Fruit fly (Drosophila melanogaster) whole organism, embryonic: Measurements from ENCODE around the gene lqfR.
A peak's percentile ranks its signal among the peaks of the same experiment; 100 is the strongest.

Experiments used
- Aef1 ChIP-seq: fragments of 200-800 bp; sonication (Bioruptor generic); IDR thresholded peaks from 3 replicates; pipeline ENCODE4 v1.3.6; 2022; ENCODE audit warnings: missing biosample characterization, missing genetic modification characterization
- CG10267 ChIP-seq: fragments of 200-800 bp; sonication (Bioruptor generic); optimal IDR thresholded peaks from 2 replicates; lab custom pipeline; 2018; ENCODE audit warnings: missing biosample characterization, mild to moderate bottlenecking, missing genetic modification characterization, moderate library complexity
- CG10321 ChIP-seq: fragments of 200-800 bp; sonication (Bioruptor generic); IDR thresholded peaks from 2 replicates; pipeline ENCODE4 v1.3.6; 2022; ENCODE audit warnings: missing biosample characterization, missing genetic modification characterization
- CG10654 ChIP-seq: fragments of 200-800 bp; sonication (Bioruptor generic); optimal IDR thresholded peaks from 2 replicates; lab custom pipeline; 2016; ENCODE audit warnings: missing biosample characterization, missing genetic modification characterization
- CG11247 ChIP-seq: fragments of 200-800 bp; sonication (Bioruptor generic); IDR thresholded peaks from 2 replicates; pipeline ENCODE4 v1.3.6; 2022; ENCODE audit warnings: missing biosample characterization, missing genetic modification characterization
- CG11456 ChIP-seq: fragments of 200-800 bp; sonication (Bioruptor generic); IDR thresholded peaks from 3 replicates; pipeline ENCODE4 v1.3.6; 2022; ENCODE audit warnings: missing biosample characterization, missing genetic modification characterization
- CG11696 ChIP-seq: fragments of 200-800 bp; sonication (Bioruptor generic); IDR thresholded peaks from 2 replicates; pipeline ENCODE4 v1.3.6; 2022; ENCODE audit warnings: missing biosample characterization, missing genetic modification characterization
- CG13624 ChIP-seq: fragments of 200-800 bp; sonication (Bioruptor generic); optimal IDR thresholded peaks from 2 replicates; lab custom pipeline; 2016; ENCODE audit warnings: missing biosample characterization, missing genetic modification characterization
- CG15696 ChIP-seq: fragments of 200-800 bp; sonication (Bioruptor generic); optimal IDR thresholded peaks from 2 replicates; lab custom pipeline; 2019; ENCODE audit warnings: missing biosample characterization, mild to moderate bottlenecking, missing genetic modification characterization, moderate library complexity
- CG18011 ChIP-seq: fragments of 200-800 bp; sonication (Bioruptor generic); optimal IDR thresholded peaks from 2 replicates; lab custom pipeline; 2017; ENCODE audit warnings: missing biosample characterization, missing genetic modification characterization, mild to moderate bottlenecking, moderate library complexity, missing genotype
- CG18599 ChIP-seq: fragments of 200-800 bp; sonication (Bioruptor generic); optimal IDR thresholded peaks from 3 replicates; lab custom pipeline; 2017; ENCODE audit warnings: missing biosample characterization, missing genetic modification characterization, mild to moderate bottlenecking, moderate library complexity, missing genetic modification reagents
- CG2712 ChIP-seq: fragments of 200-800 bp; optimal IDR thresholded peaks from 3 replicates; lab custom pipeline; 2019; ENCODE audit warnings: missing biosample characterization, mild to moderate bottlenecking, missing genetic modification characterization, moderate library complexity
- CG3065 ChIP-seq: fragments of 200-800 bp; sonication (Bioruptor generic); optimal IDR thresholded peaks from 2 replicates; lab custom pipeline; 2016; ENCODE audit warnings: missing biosample characterization, missing genetic modification characterization
- CG31224 ChIP-seq: fragments of 200-800 bp; sonication (Bioruptor generic); IDR thresholded peaks from 2 replicates; pipeline ENCODE4 v1.3.6; 2022; ENCODE audit warnings: missing biosample characterization, missing genetic modification characterization
- CG31388 ChIP-seq: fragments of 200-800 bp; sonication (Bioruptor generic); optimal IDR thresholded peaks from 2 replicates; lab custom pipeline; 2016; ENCODE audit warnings: missing biosample characterization, missing genetic modification characterization
- CG3163 ChIP-seq: fragments of 200-800 bp; sonication (Bioruptor generic); optimal IDR thresholded peaks from 3 replicates; lab custom pipeline; 2016; ENCODE audit warnings: missing biosample characterization, missing genetic modification characterization
- CG6272 ChIP-seq: fragments of 200-800 bp; sonication (Bioruptor generic); IDR thresholded peaks from 2 replicates; pipeline ENCODE4 v1.3.6; 2022; ENCODE audit warnings: missing biosample characterization, missing genetic modification characterization
- CG9817 ChIP-seq: fragments of 200-800 bp; sonication (Bioruptor generic); optimal IDR thresholded peaks from 2 replicates; lab custom pipeline; 2018; ENCODE audit warnings: missing biosample characterization, mild to moderate bottlenecking, missing genetic modification characterization, moderate library complexity
- Camta ChIP-seq: fragments of 200-800 bp; sonication (Bioruptor generic); optimal IDR thresholded peaks from 2 replicates; lab custom pipeline; 2016; ENCODE audit warnings: missing biosample characterization, missing genetic modification characterization
- D19A ChIP-seq: fragments of 200-800 bp; optimal IDR thresholded peaks from 3 replicates; lab custom pipeline; 2019; ENCODE audit warnings: missing biosample characterization, mild to moderate bottlenecking, missing genetic modification characterization, moderate library complexity
- Drgx ChIP-seq: fragments of 200-800 bp; sonication (Bioruptor generic); IDR thresholded peaks from 2 replicates; pipeline ENCODE4 v1.3.6; 2022; ENCODE audit warnings: missing biosample characterization, missing genetic modification characterization
- E2f2 ChIP-seq: fragments of 200-800 bp; sonication (Bioruptor generic); IDR thresholded peaks from 2 replicates; pipeline ENCODE4 v1.3.6; 2022; ENCODE audit warnings: missing biosample characterization, missing genetic modification characterization
- ERR ChIP-seq: fragments of 200-800 bp; sonication (Bioruptor generic); optimal IDR thresholded peaks from 2 replicates; lab custom pipeline; 2016; ENCODE audit warnings: missing biosample characterization, missing genetic modification characterization
- Elba2 ChIP-seq: fragments of 200-800 bp; sonication (Bioruptor generic); optimal IDR thresholded peaks from 3 replicates; lab custom pipeline; 2016; ENCODE audit warnings: missing biosample characterization, missing genetic modification characterization
- H2.0 ChIP-seq: fragments of 200-800 bp; sonication (Bioruptor generic); IDR thresholded peaks from 2 replicates; pipeline ENCODE4 v1.3.6; 2022; ENCODE audit warnings: missing biosample characterization, missing genetic modification characterization
- HHEX ChIP-seq: fragments of 200-800 bp; sonication (Bioruptor generic); optimal IDR thresholded peaks from 3 replicates; lab custom pipeline; 2017; ENCODE audit warnings: missing biosample characterization, mild to moderate bottlenecking, missing genetic modification characterization, missing genetic modification reagents
- Hr3 ChIP-seq: fragments of 200-800 bp; sonication (Bioruptor generic); optimal IDR thresholded peaks from 3 replicates; lab custom pipeline; 2016; ENCODE audit warnings: missing biosample characterization, missing genetic modification characterization
- Mrtf ChIP-seq: fragments of 200-800 bp; sonication (Bioruptor generic); IDR thresholded peaks from 3 replicates; pipeline ENCODE4 v1.3.6; 2022; ENCODE audit warnings: missing biosample characterization, missing genetic modification characterization
- PHDP ChIP-seq: fragments of 200-800 bp; sonication (Bioruptor generic); optimal IDR thresholded peaks from 3 replicates; lab custom pipeline; 2018; ENCODE audit warnings: missing biosample characterization, mild to moderate bottlenecking, missing genetic modification characterization, moderate library complexity
- TFAM ChIP-seq: fragments of 200-800 bp; sonication (Bioruptor generic); optimal IDR thresholded peaks from 2 replicates; lab custom pipeline; 2017; ENCODE audit warnings: missing biosample characterization, missing genetic modification characterization, inconsistent platforms
- abd-A ChIP-seq: fragments of 200-800 bp; sonication (Bioruptor generic); optimal IDR thresholded peaks from 3 replicates; lab custom pipeline; 2019; ENCODE audit warnings: missing biosample characterization, mild to moderate bottlenecking, missing genetic modification characterization, moderate library complexity
- aop ChIP-seq: fragments of 200-800 bp; sonication (Bioruptor generic); IDR thresholded peaks from 2 replicates; pipeline ENCODE4 v1.3.6; 2022; ENCODE audit warnings: missing biosample characterization, missing genetic modification characterization
- cad ChIP-seq: fragments of >200 bp; optimal IDR thresholded peaks from 2 replicates; lab custom pipeline; 2017; ENCODE audit warnings: missing biosample characterization, missing genetic modification characterization
- cg ChIP-seq: fragments of 200-800 bp; sonication (Bioruptor generic); optimal IDR thresholded peaks from 3 replicates; lab custom pipeline; 2019; ENCODE audit warnings: missing biosample characterization, mild to moderate bottlenecking, missing genetic modification characterization, moderate library complexity
- chn ChIP-seq: fragments of 200-800 bp; sonication (Bioruptor generic); optimal IDR thresholded peaks from 2 replicates; lab custom pipeline; 2016; ENCODE audit warnings: missing biosample characterization, missing genetic modification characterization
- cwo ChIP-seq: fragments of 200-800 bp; sonication (Bioruptor generic); optimal IDR thresholded peaks from 3 replicates; lab custom pipeline; 2017; ENCODE audit warnings: missing biosample characterization, missing genetic modification characterization, mild to moderate bottlenecking, moderate library complexity, missing genetic modification reagents
- fd96Cb ChIP-seq: fragments of 200-800 bp; sonication (Bioruptor generic); optimal IDR thresholded peaks from 2 replicates; lab custom pipeline; 2018; ENCODE audit warnings: missing biosample characterization, mild to moderate bottlenecking, missing genetic modification characterization, moderate library complexity
- fu2 ChIP-seq: fragments of 200-800 bp; sonication (Bioruptor generic); optimal IDR thresholded peaks from 2 replicates; lab custom pipeline; 2016; ENCODE audit warnings: missing biosample characterization, missing genetic modification characterization
- gcm ChIP-seq: fragments of 200-800 bp; sonication (Bioruptor generic); optimal IDR thresholded peaks from 2 replicates; lab custom pipeline; 2019; ENCODE audit warnings: missing biosample characterization, mild to moderate bottlenecking, missing genetic modification characterization, moderate library complexity
- grau ChIP-seq: fragments of 200-800 bp; optimal IDR thresholded peaks from 3 replicates; lab custom pipeline; 2019; ENCODE audit warnings: missing biosample characterization, mild to moderate bottlenecking, missing genetic modification characterization, moderate library complexity
- gsb-n ChIP-seq: fragments of 200-800 bp; sonication (Bioruptor generic); optimal IDR thresholded peaks from 3 replicates; lab custom pipeline; 2018; ENCODE audit warnings: missing biosample characterization, mild to moderate bottlenecking, missing genetic modification characterization
- hbn ChIP-seq: fragments of 200-800 bp; sonication (Bioruptor generic); IDR thresholded peaks from 2 replicates; pipeline ENCODE4 v1.3.6; 2022; ENCODE audit warnings: missing biosample characterization, missing genetic modification characterization; ENCODE audit not compliant: partially characterized antibody
- lbe ChIP-seq: fragments of 200-800 bp; sonication (Bioruptor generic); optimal IDR thresholded peaks from 2 replicates; lab custom pipeline; 2016; ENCODE audit warnings: missing biosample characterization, mild to moderate bottlenecking, missing genetic modification characterization
- pfk ChIP-seq: fragments of 200-800 bp; sonication (Bioruptor generic); optimal IDR thresholded peaks from 2 replicates; lab custom pipeline; 2018; ENCODE audit warnings: missing biosample characterization, mild to moderate bottlenecking, missing genetic modification characterization, moderate library complexity
- scrt ChIP-seq: fragments of 200-800 bp; sonication (Bioruptor generic); optimal IDR thresholded peaks from 2 replicates; lab custom pipeline; 2018; ENCODE audit warnings: missing biosample characterization, mild to moderate bottlenecking, missing genetic modification characterization, moderate library complexity
- sens-2 ChIP-seq: fragments of 200-800 bp; sonication (Bioruptor generic); IDR thresholded peaks from 2 replicates; pipeline ENCODE4 v1.3.6; 2022; ENCODE audit warnings: missing biosample characterization, missing genetic modification characterization
- slp2 ChIP-seq: fragments of 200-800 bp; sonication (Bioruptor generic); optimal IDR thresholded peaks from 2 replicates; lab custom pipeline; 2016; ENCODE audit warnings: missing biosample characterization, missing genetic modification characterization
- yki ChIP-seq: fragments of >200 bp; optimal IDR thresholded peaks from 3 replicates; lab custom pipeline; 2018
- zen2 ChIP-seq: fragments of 200-800 bp; sonication (Bioruptor generic); IDR thresholded peaks from 3 replicates; pipeline ENCODE4 v1.3.6; 2022; ENCODE audit warnings: missing biosample characterization, missing genetic modification characterization; ENCODE audit not compliant: partially characterized antibody
- zf30C ChIP-seq: fragments of 200-800 bp; sonication (Bioruptor generic); optimal IDR thresholded peaks from 3 replicates; lab custom pipeline; 2018; ENCODE audit warnings: missing biosample characterization, mild to moderate bottlenecking, missing genetic modification characterization

Gene lqfR

DNA sequence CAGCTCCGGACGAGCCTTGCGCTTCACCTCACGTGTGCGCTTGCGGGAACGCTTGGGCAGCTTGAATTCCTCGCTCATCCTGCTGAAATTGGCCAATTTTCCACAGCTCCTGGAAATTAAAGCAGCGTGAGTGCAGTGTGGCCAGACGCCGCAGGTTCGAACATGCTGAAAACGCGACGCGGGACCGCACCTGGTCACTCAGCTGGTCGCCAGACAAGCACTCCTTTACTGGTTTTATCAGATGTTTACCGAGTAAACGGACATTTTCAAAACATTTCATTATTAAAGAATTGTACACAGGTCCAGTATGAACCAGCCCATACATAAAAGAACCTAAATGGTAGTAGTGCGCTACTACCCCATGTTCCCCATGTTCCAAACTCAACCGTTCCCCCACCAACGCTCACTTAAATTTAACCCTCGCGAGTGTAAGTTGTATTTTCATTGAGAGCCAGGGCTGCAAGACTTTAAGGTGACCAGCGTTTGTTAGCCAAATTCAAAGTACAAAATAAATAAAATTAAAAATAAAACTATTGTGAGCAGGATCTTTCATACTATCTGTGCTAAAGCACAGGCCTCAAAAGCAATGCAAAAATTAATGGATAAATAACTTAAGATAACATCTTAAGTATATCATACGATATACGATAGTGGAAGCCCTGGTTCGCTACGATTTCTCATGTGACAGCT lies 48.7 kb upstream of the lqfR start, which contains the start of the genes JMJD6, CG7071 and Muted (continued):
- TF ChIP-seq CG13624 (peak; percentile 89), CG2712 (tag; lab: Kevin White, UChicago) (peak; percentile 87), TFAM (GFP tag; lab: Kevin White, UChicago) (no peak), sens-2 (peak; percentile 90), Aef1 (GFP tag; lab: Robert Waterston, UW) (peak; percentile 87), grau (tag; lab: Kevin White, UChicago) (peak; percentile 83), CG10654 (peak; percentile 86), slp2 (GFP tag; lab: Kevin White, UChicago) (peak; percentile 82), CG11456 (GFP tag; lab: Robert Waterston, UW) (peak; percentile 93), cg (GFP tag; lab: Kevin White, UChicago) (no peak), Elba2 (peak; percentile 78), CG18599 (GFP tag; lab: Kevin White, UChicago) (peak; percentile 95), H2.0 (GFP tag; lab: Robert Waterston, UW) (peak; percentile 85), CG31224 (peak; percentile 80), HHEX (GFP tag; lab: Kevin White, UChicago) (peak; percentile 87), CG11696 (GFP tag; lab: Robert Waterston, UW) (peak; percentile 75), gcm (GFP tag; lab: Kevin White, UChicago) (peak; percentile 88), CG11247 (GFP tag; lab: Robert Waterston, UW) (peak; percentile 91), aop (GFP tag; lab: Robert Waterston, UW) (peak; percentile 66; the same call in 1 of the 2 replicates), CG10321 (peak; percentile 40; the same call in 1 of the 2 replicates), scrt (GFP tag; lab: Kevin White, UChicago) (peak; percentile 80), Camta (GFP tag; lab: Kevin White, UChicago) (peak; percentile 88), fu2 (peak; percentile 85), cad (GFP tag; lab: Kevin White, UChicago) (no peak), yki (lab: Kevin White, UChicago) (no peak), Drgx (GFP tag; lab: Robert Waterston, UW) (peak; percentile 85), CG18011 (peak; percentile 85), E2f2 (peak; percentile 79), fd96Cb (tag; lab: Kevin White, UChicago) (peak; percentile 79), PHDP (peak; percentile 92), CG6272 (GFP tag; lab: Robert Waterston, UW) (peak; percentile 89), CG9817 (tag; lab: Kevin White, UChicago) (peak; percentile 95), lbe (GFP tag; lab: Kevin White, UChicago) (peak; percentile 91), zen2 (GFP tag; lab: Robert Waterston, UW) (peak; percentile 55; the same call in 1 of the 3 replicates), Hr3 (GFP tag; lab: Kevin White, UChicago) (peak; percentile 92), cwo (peak; percentile 77), zf30C (GFP tag; lab: Kevin White, UChicago) (peak; percentile 9), hbn (GFP tag; lab: Robert Waterston, UW) (peak; percentile 92), chn (peak; percentile 93), CG3065 (GFP tag; lab: Kevin White, UChicago) (peak; percentile 78), abd-A (no peak), D19A (tag; lab: Kevin White, UChicago) (peak; percentile 70), CG10267 (peak; percentile 86), CG3163 (GFP tag; lab: Kevin White, UChicago) (peak; percentile 33), CG31388 (GFP tag; lab: Kevin White, UChicago) (peak; percentile 75), gsb-n (tag; lab: Kevin White, UChicago) (peak; percentile 73), ERR (GFP tag; lab: Kevin White, UChicago) (peak; percentile 76), CG15696 (tag; lab: Kevin White, UChicago) (peak; percentile 95), pfk (GFP tag; lab: Kevin White, UChicago) (peak; percentile 97), Mrtf (GFP tag; lab: Robert Waterston, UW) (peak; percentile 82)
